Worm (Caenorhabditis elegans) whole organism, mixed stage, embryonic: ENCODE measurements around the gene C45G9.11.

Source experiments
- ces-1 ChIP-seq: fragments of 150-350 bp; optimal IDR thresholded peaks from 2 replicates; lab custom pipeline; 2014; ENCODE audit warnings: missing biosample characterization, missing genetic modification reagents, missing genetic modification characterization
- lsy-2 ChIP-seq: fragments of 150-350 bp; optimal IDR thresholded peaks from 2 replicates; lab custom pipeline; 2014; ENCODE audit warnings: missing biosample characterization, missing genetic modification characterization
- sptf-1 ChIP-seq: sonication (generic microtip); optimal IDR thresholded peaks from 2 replicates; lab custom pipeline; 2017; ENCODE audit warnings: mild to moderate bottlenecking, missing genetic modification characterization, moderate library complexity, missing compliant biosample characterization

- no peak for TF ChIP-seq lsy-2 (tag; lab: Kevin White, UChicago)
- no peak for TF ChIP-seq ces-1 (GFP tag; lab: Kevin White, UChicago)
- no peak for TF ChIP-seq sptf-1 (tag; lab: Kevin White, UChicago)
Measured at ce11 chrIII:5098740-5099276, 30.3 kb upstream of the C45G9.11 start.
